Fruit fly (Drosophila melanogaster): Measurements from ENCODE around the gene CG14777.
A peak's percentile ranks its signal among the peaks of the same experiment; 100 is the strongest.

The CG14777 gene

DNA sequence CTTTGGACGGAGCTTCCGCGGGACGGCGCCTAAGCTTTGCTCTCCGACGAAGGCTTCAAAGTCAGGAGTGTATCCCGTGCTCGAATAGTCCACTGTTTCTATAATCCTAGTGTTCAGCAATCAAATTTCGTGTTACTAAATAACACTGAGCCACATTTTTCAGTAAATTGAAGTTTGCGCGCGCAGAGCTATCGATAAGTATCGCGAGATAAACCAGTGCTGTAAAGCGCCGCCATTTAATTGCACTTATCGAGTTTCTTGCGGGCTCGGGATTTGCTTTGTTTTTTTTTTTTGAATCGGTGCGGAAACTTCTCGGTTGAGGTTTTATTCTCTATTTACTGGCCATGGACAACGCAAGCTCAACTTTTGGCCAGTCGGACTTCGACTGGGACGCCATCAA, 10.9 kb downstream of the CG14777 start, which contains the start of the genes Rab27 and mei-38 (continued):
- TF ChIP-seq mld (GFP tag; IDR thresholded peaks at IDR 0.05; ENCODE audit: partially characterized antibody) = no peak; the same call in 2 of the 3 replicates
- TF ChIP-seq HmgZ (tag; optimal IDR thresholded peaks at IDR 0.05) = peak; percentile 33
- 0 out of 2 replicates have a peak, but pooled peaks have one; percentile 34 for TF ChIP-seq Xrp1 (GFP tag; IDR thresholded peaks at IDR 0.05)
- peak; percentile 32 for TF ChIP-seq Antp (GFP tag; optimal IDR thresholded peaks at IDR 0.05)
- TF ChIP-seq CHES-1-like (GFP tag; optimal IDR thresholded peaks at IDR 0.05) = peak; percentile 32
- TF ChIP-seq CG12155 (GFP tag; optimal IDR thresholded peaks at IDR 0.05) = peak; percentile 17
- TF ChIP-seq Scr (GFP tag; IDR thresholded peaks at IDR 0.05; ENCODE audit: partially characterized antibody) = peak; percentile 74
- TF ChIP-seq bab2 (GFP tag; optimal IDR thresholded peaks at IDR 0.05) = peak; percentile 3
- peak; percentile 36; the same call in 1 of the 3 replicates for TF ChIP-seq CG11456 (GFP tag; IDR thresholded peaks at IDR 0.05)
- TF ChIP-seq CG5245 (GFP tag; optimal IDR thresholded peaks at IDR 0.05) = no peak
- peak; percentile 63; the same call in 1 of the 2 replicates for TF ChIP-seq sna (GFP tag; IDR thresholded peaks at IDR 0.05; ENCODE audit: partially characterized antibody)
- peak; percentile 60; the same call in 1 of the 2 replicates for TF ChIP-seq inv (GFP tag; IDR thresholded peaks at IDR 0.05; ENCODE audit: partially characterized antibody)
- TF ChIP-seq ken (GFP tag; IDR thresholded peaks at IDR 0.05) = 0 out of 3 replicates have a peak, but pooled peaks have one; percentile 48
- no peak for TF ChIP-seq luna (GFP tag; optimal IDR thresholded peaks at IDR 0.05)
- peak; percentile 68 for TF ChIP-seq ewg (GFP tag; optimal IDR thresholded peaks at IDR 0.05)
- no peak for TF ChIP-seq Aef1 (GFP tag; IDR thresholded peaks at IDR 0.05)
- peak; percentile 47; the same call in 1 of the 2 replicates for TF ChIP-seq CG10321 (GFP tag; IDR thresholded peaks at IDR 0.05)
- TF ChIP-seq Abd-B (GFP tag; optimal IDR thresholded peaks at IDR 0.05) = peak; percentile 2
- peak; percentile 57; the same call in 1 of the 3 replicates for TF ChIP-seq zen2 (GFP tag; IDR thresholded peaks at IDR 0.05; ENCODE audit: partially characterized antibody)
- peak; percentile 13 for TF ChIP-seq CG3163 (GFP tag; optimal IDR thresholded peaks at IDR 0.05)
- peak; percentile 80 for TF ChIP-seq BEAF-32 (GFP tag; optimal IDR thresholded peaks at IDR 0.05)
- no peak for TF ChIP-seq CG3281 (GFP tag; optimal IDR thresholded peaks at IDR 0.05)
- TF ChIP-seq HLH4C (GFP tag; IDR thresholded peaks at IDR 0.05; ENCODE audit: partially characterized antibody) = peak; percentile 62; the same call in 2 of the 3 replicates
- TF ChIP-seq pan (optimal IDR thresholded peaks at IDR 0.05) = no peak
- TF ChIP-seq pan (GFP tag; optimal IDR thresholded peaks at IDR 0.05 in 1 of 2, IDR thresholded peaks at IDR 0.05 in 1 of 2) = peak in 1 of 2 experiments; percentile 19
- peak; percentile 54 for TF ChIP-seq Ets97D (GFP tag; optimal IDR thresholded peaks at IDR 0.05)
- TF ChIP-seq Dref (GFP tag; IDR thresholded peaks at IDR 0.05) = peak; percentile 88
- peak; percentile 12 for TF ChIP-seq CG4820 (GFP tag; optimal IDR thresholded peaks at IDR 0.05)
- TF ChIP-seq CG4424 (GFP tag; optimal IDR thresholded peaks at IDR 0.05) = peak; percentile 7
- TF ChIP-seq ara (GFP tag; IDR thresholded peaks at IDR 0.05) = no peak
- no peak for TF ChIP-seq NK7.1 (GFP tag; optimal IDR thresholded peaks at IDR 0.05)
- TF ChIP-seq sim (GFP tag; IDR thresholded peaks at IDR 0.05) = no peak
- TF ChIP-seq zen (tag; optimal IDR thresholded peaks at IDR 0.05) = peak; percentile 53
- no peak for TF ChIP-seq ERR (GFP tag; optimal IDR thresholded peaks at IDR 0.05)
- 0 out of 3 replicates have a peak, but pooled peaks have one; percentile 35 for TF ChIP-seq Doc3 (GFP tag; IDR thresholded peaks at IDR 0.05; ENCODE audit: partially characterized antibody)
- TF ChIP-seq CG1647 (GFP tag; optimal IDR thresholded peaks at IDR 0.05) = peak; percentile 14
- no peak for TF ChIP-seq CG3726 (GFP tag; IDR thresholded peaks at IDR 0.05)
- no peak for TF ChIP-seq lmd (GFP tag; IDR thresholded peaks at IDR 0.05)
- peak; percentile 38 for TF ChIP-seq CG14710 (tag; optimal IDR thresholded peaks at IDR 0.05)
- TF ChIP-seq CG13287 (GFP tag; IDR thresholded peaks at IDR 0.05; ENCODE audit: partially characterized antibody) = peak; percentile 80
- peak; percentile 76 for TF ChIP-seq Sry-δ (GFP tag; optimal IDR thresholded peaks at IDR 0.05)
- no peak for TF ChIP-seq sr (GFP tag; IDR thresholded peaks at IDR 0.05)
- TF ChIP-seq CG6791 (GFP tag; IDR thresholded peaks at IDR 0.05; ENCODE audit: partially characterized antibody) = peak; percentile 74
- no peak for TF ChIP-seq trh (GFP tag; optimal IDR thresholded peaks at IDR 0.05)
- TF ChIP-seq CG3065 (GFP tag; optimal IDR thresholded peaks at IDR 0.05) = no peak
- TF ChIP-seq mam (GFP tag; optimal IDR thresholded peaks at IDR 0.05) = peak; percentile 17
- peak; percentile 40 to 56 for TF ChIP-seq dpn (GFP tag; optimal IDR thresholded peaks at IDR 0.05)
- no peak for TF ChIP-seq gsb (GFP tag; IDR thresholded peaks at IDR 0.05)
- peak; percentile 57 for TF ChIP-seq vvl (GFP tag; IDR thresholded peaks at IDR 0.05)
- TF ChIP-seq CG10267 (tag; optimal IDR thresholded peaks at IDR 0.05) = peak; percentile 97

Data from whole organism, embryonic.